Worm (Caenorhabditis elegans) whole organism, L4/young adult: ENCODE measurements around the gene K05F1.9.

Experiments
- W03F9.2 ChIP-seq: fragments of 150-350 bp; optimal IDR thresholded peaks from 2 replicates; lab custom pipeline; 2014; ENCODE audit warnings: missing biosample characterization, missing genetic modification characterization
- dao-5 ChIP-seq: sonication (generic microtip); optimal IDR thresholded peaks from 2 replicates; lab custom pipeline; 2016; ENCODE audit warnings: missing genotype, missing genetic modification characterization, moderate library complexity, missing compliant biosample characterization
- him-1 ChIP-seq: sonication (generic microtip); optimal IDR thresholded peaks from 2 replicates; lab custom pipeline; 2016; ENCODE audit warnings: missing genotype, missing genetic modification reagents, missing genetic modification characterization, missing compliant biosample characterization

DNA sequence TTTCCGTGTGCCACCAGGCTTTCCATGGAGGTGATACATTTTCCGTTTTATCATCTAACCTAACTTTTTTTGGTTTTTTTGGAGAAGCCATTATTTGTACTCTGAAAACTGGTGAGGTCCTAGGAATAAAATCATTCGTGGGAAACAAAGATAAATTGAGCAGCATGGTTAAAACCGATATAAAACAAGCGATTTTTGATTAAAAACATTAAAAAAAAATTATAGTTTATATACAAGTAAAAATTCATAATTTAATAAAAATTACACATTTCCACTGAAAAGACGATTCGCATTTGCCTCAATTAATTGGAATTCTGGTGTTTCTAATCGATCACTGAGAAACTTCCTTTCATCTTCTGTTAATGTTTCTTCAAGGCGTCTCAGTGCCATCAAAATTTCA is 37.5 kb upstream of the K05F1.9 start, which contains the start of gene ZK1248.15:
- TF ChIP-seq him-1 (tag; lab: Kevin White, UChicago): no peak
- no peak for TF ChIP-seq dao-5
- TF ChIP-seq W03F9.2: no peak
